Worm (Caenorhabditis elegans) whole organism, L4 larva: ENCODE measurements around the gene arl-3.
A peak's percentile ranks its signal among the peaks of the same experiment; 100 is the strongest.

Experiments used
- F44E2.7 ChIP-seq: fragments of 200-800 bp; sonication (Bioruptor generic); IDR thresholded peaks from 2 replicates; pipeline ENCODE4 v2.1.2; 2022; ENCODE audit warnings: missing genetic modification characterization, missing compliant biosample characterization
- F49E8.2 ChIP-seq: sonication (generic microtip); optimal IDR thresholded peaks from 2 replicates; lab custom pipeline; 2016; ENCODE audit warnings: missing compliant biosample characterization, mild to moderate bottlenecking, missing genetic modification characterization, borderline replicate concordance
- T26A8.4 ChIP-seq: fragments of 200-800 bp; sonication (Bioruptor generic); IDR thresholded peaks from 2 replicates; pipeline ENCODE4 v1.3.6; 2022; ENCODE audit warnings: missing genetic modification characterization, missing compliant biosample characterization
- Y105C5A.15 ChIP-seq: fragments of 200-800 bp; sonication (Bioruptor generic); IDR thresholded peaks from 2 replicates; pipeline ENCODE4 v1.3.6; 2022; ENCODE audit warnings: missing genetic modification characterization, missing compliant biosample characterization
- Y48G9A.11 ChIP-seq: fragments of 200-800 bp; sonication (Bioruptor generic); IDR thresholded peaks from 2 replicates; pipeline ENCODE4 v1.3.6; 2022; ENCODE audit warnings: missing genetic modification reagents, missing genetic modification characterization, missing compliant biosample characterization
- Y75B8A.6 ChIP-seq: fragments of 200-800 bp; sonication (Bioruptor generic); IDR thresholded peaks from 2 replicates; pipeline ENCODE4 v1.3.6; 2022; ENCODE audit warnings: missing genetic modification reagents, missing genetic modification characterization, missing compliant biosample characterization
- aha-1 ChIP-seq: fragments of 150-350 bp; peaks from one replicate; lab custom pipeline; 2014; ENCODE audit warnings: missing biosample characterization, missing genetic modification characterization
- arid-1 ChIP-seq: fragments of 200-800 bp; sonication (Bioruptor generic); conservative IDR thresholded peaks from 2 replicates; pipeline ENCODE4 v1.3.6; 2022; ENCODE audit warnings: missing genetic modification reagents, missing genetic modification characterization, missing compliant biosample characterization
- ceh-32 ChIP-seq: sonication (generic microtip); optimal IDR thresholded peaks from 2 replicates; lab custom pipeline; 2016; ENCODE audit warnings: mild to moderate bottlenecking, missing genetic modification characterization, missing compliant biosample characterization; ENCODE audit not compliant: poor library complexity
- ceh-44 ChIP-seq: fragments of 200-800 bp; sonication (Bioruptor generic); IDR thresholded peaks from 2 replicates; pipeline ENCODE4 v1.3.6; 2022; ENCODE audit warnings: missing genetic modification reagents, missing genetic modification characterization, missing compliant biosample characterization
- ceh-62 ChIP-seq: sonication (generic microtip); optimal IDR thresholded peaks from 2 replicates; lab custom pipeline; 2017; ENCODE audit warnings: missing biosample characterization, missing genetic modification characterization
- ces-1 ChIP-seq: fragments of 150-350 bp; sonication (generic microtip); optimal IDR thresholded peaks from 4 replicates; lab custom pipeline; 2014; ENCODE audit warnings: missing biosample characterization, missing genetic modification reagents, missing genetic modification characterization
- ctbp-1 ChIP-seq: fragments of 200-800 bp; sonication (Bioruptor generic); IDR thresholded peaks from 2 replicates; pipeline ENCODE4 v1.3.6; 2022; ENCODE audit warnings: missing genetic modification reagents, missing genetic modification characterization, missing compliant biosample characterization
- daf-16 ChIP-seq, 3 experiments: sonication (generic microtip); optimal IDR thresholded peaks; 2 replicates each; lab custom pipeline; 2016 to 2017; ENCODE audit warnings: missing genetic modification characterization in 3 of 3, missing genetic modification reagents in 3 of 3, mild to moderate bottlenecking in 2 of 3, missing compliant biosample characterization in 2 of 3, missing biosample characterization in 1 of 3, moderate library complexity in 1 of 3
- daf-19 ChIP-seq: fragments of 200-800 bp; sonication (Bioruptor generic); conservative IDR thresholded peaks from 2 replicates; pipeline ENCODE4 v1.3.6; 2022; ENCODE audit warnings: missing genetic modification characterization, missing compliant biosample characterization
- duxl-1 ChIP-seq: sonication (generic microtip); optimal IDR thresholded peaks from 2 replicates; lab custom pipeline; 2016; ENCODE audit warnings: mild to moderate bottlenecking, missing genetic modification characterization, moderate library complexity, missing compliant biosample characterization; ENCODE audit not compliant: poor library complexity
- dve-1 ChIP-seq: sonication (generic microtip); optimal IDR thresholded peaks from 2 replicates; lab custom pipeline; 2017; ENCODE audit warnings: antibody characterized with exemption, mild to moderate bottlenecking, missing genetic modification characterization, missing compliant biosample characterization; ENCODE audit not compliant: insufficient read depth
- fkh-10 ChIP-seq: fragments of 150-350 bp; optimal IDR thresholded peaks from 2 replicates; lab custom pipeline; 2014; ENCODE audit warnings: missing biosample characterization, missing genetic modification reagents, missing genetic modification characterization
- fos-1 ChIP-seq: fragments of 150-350 bp; optimal IDR thresholded peaks from 2 replicates; lab custom pipeline; 2014; ENCODE audit warnings: missing biosample characterization, missing genetic modification characterization
- gei-8 ChIP-seq: fragments of 200-800 bp; sonication (Bioruptor generic); optimal IDR thresholded peaks from 2 replicates; lab custom pipeline; 2018; ENCODE audit warnings: mild to moderate bottlenecking, missing genetic modification characterization, missing compliant biosample characterization
- hlh-30 ChIP-seq: sonication (generic microtip); optimal IDR thresholded peaks from 2 replicates; lab custom pipeline; 2017; ENCODE audit warnings: antibody characterized with exemption, mild to moderate bottlenecking, missing genetic modification characterization, missing compliant biosample characterization; ENCODE audit not compliant: insufficient read depth
- hmg-1.1 ChIP-seq: fragments of 200-800 bp; sonication (Bioruptor generic); IDR thresholded peaks from 2 replicates; pipeline ENCODE4 v1.3.6; 2022; ENCODE audit warnings: missing genetic modification reagents, missing genetic modification characterization, missing compliant biosample characterization
- lim-7 ChIP-seq: fragments of 200-800 bp; sonication (Bioruptor generic); IDR thresholded peaks from 2 replicates; pipeline ENCODE4 v1.3.6; 2022; ENCODE audit warnings: missing genetic modification characterization, missing compliant biosample characterization
- lin-15B ChIP-seq: fragments of 150-350 bp; sonication (generic microtip); optimal IDR thresholded peaks from 3 replicates; lab custom pipeline; 2014; ENCODE audit warnings: missing biosample characterization, missing genetic modification characterization
- lin-29 ChIP-seq: fragments of 200-800 bp; sonication (Bioruptor generic); IDR thresholded peaks from 2 replicates; pipeline ENCODE4 v1.3.6; 2022; ENCODE audit warnings: missing genetic modification reagents, missing genetic modification characterization, missing compliant biosample characterization
- lsy-2 ChIP-seq, 2 experiments: fragments of 150-350 bp in 1 of 2; sonication (generic microtip) in 1 of 2; optimal IDR thresholded peaks; 2 replicates each; lab custom pipeline; 2014 to 2017; ENCODE audit warnings: missing biosample characterization in 2 of 2, missing genetic modification characterization in 2 of 2
- madf-5 ChIP-seq, 2 experiments: fragments of 200-800 bp; sonication (Bioruptor generic); IDR thresholded peaks; 2 replicates each; pipeline ENCODE4 v1.3.6; 2022; ENCODE audit warnings: missing compliant biosample characterization in 2 of 2, missing genetic modification characterization in 2 of 2
- madf-9 ChIP-seq: fragments of 200-800 bp; sonication (Bioruptor generic); conservative IDR thresholded peaks from 2 replicates; pipeline ENCODE4 v1.3.6; 2022; ENCODE audit warnings: missing genetic modification reagents, missing genetic modification characterization, missing compliant biosample characterization
- mdl-1 ChIP-seq, 2 experiments: fragments of 150-350 bp in 1 of 2; sonication (generic microtip) in 1 of 2; optimal IDR thresholded peaks; 2 replicates each; lab custom pipeline; 2014 to 2017; ENCODE audit warnings: missing biosample characterization in 2 of 2, missing genetic modification characterization in 2 of 2
- mdt-29 ChIP-seq: fragments of 200-800 bp; sonication (Bioruptor generic); IDR thresholded peaks from 2 replicates; pipeline ENCODE4 v1.3.6; 2022; ENCODE audit warnings: missing genetic modification reagents, missing genetic modification characterization, missing compliant biosample characterization
- mxl-3 ChIP-seq: fragments of 200-800 bp; sonication (Bioruptor generic); optimal IDR thresholded peaks from 2 replicates; lab custom pipeline; 2018; ENCODE audit warnings: mild to moderate bottlenecking, missing genetic modification characterization, missing compliant biosample characterization
- nhr-10 ChIP-seq: fragments of 150-350 bp; optimal IDR thresholded peaks from 2 replicates; lab custom pipeline; 2014; ENCODE audit warnings: missing biosample characterization, missing genetic modification characterization
- nhr-102 ChIP-seq: sonication (generic microtip); optimal IDR thresholded peaks from 2 replicates; lab custom pipeline; 2016; ENCODE audit warnings: mild to moderate bottlenecking, missing genetic modification characterization, moderate library complexity, missing compliant biosample characterization
- nhr-11 ChIP-seq: fragments of 150-350 bp; optimal IDR thresholded peaks from 2 replicates; lab custom pipeline; 2014; ENCODE audit warnings: missing biosample characterization, missing genetic modification characterization
- nhr-111 ChIP-seq: fragments of 200-800 bp; sonication (Bioruptor generic); optimal IDR thresholded peaks from 2 replicates; lab custom pipeline; 2018; ENCODE audit warnings: mild to moderate bottlenecking, missing genetic modification characterization, missing compliant biosample characterization
- nhr-237 ChIP-seq: sonication (generic microtip); optimal IDR thresholded peaks from 2 replicates; lab custom pipeline; 2017; ENCODE audit warnings: missing biosample characterization, missing genetic modification characterization
- nhr-28 ChIP-seq: fragments of 150-350 bp; optimal IDR thresholded peaks from 2 replicates; lab custom pipeline; 2014; ENCODE audit warnings: missing biosample characterization, missing genetic modification characterization
- nhr-41 ChIP-seq: fragments of 200-800 bp; sonication (Bioruptor generic); IDR thresholded peaks from 2 replicates; pipeline ENCODE4 v1.3.6; 2022; ENCODE audit warnings: missing genetic modification reagents, missing genetic modification characterization, missing compliant biosample characterization
- nhr-76 ChIP-seq: fragments of 150-350 bp; optimal IDR thresholded peaks from 2 replicates; lab custom pipeline; 2014; ENCODE audit warnings: missing biosample characterization, missing genetic modification characterization
- pha-4 ChIP-seq, 2 experiments: fragments of 150-350 bp in 1 of 2; fragments of 200-800 bp in 1 of 2; sonication (Bioruptor generic) in 1 of 2; IDR thresholded peaks in 1 of 2; optimal IDR thresholded peaks in 1 of 2; 2 replicates each; pipeline versions ENCODE4 v1.3.6 to Lab custom; 2014 to 2022; ENCODE audit warnings: missing genetic modification characterization in 2 of 2, missing genetic modification reagents in 2 of 2, missing biosample characterization in 1 of 2, missing compliant biosample characterization in 1 of 2
- rbr-2 ChIP-seq: sonication (generic microtip); optimal IDR thresholded peaks from 2 replicates; lab custom pipeline; 2016; ENCODE audit warnings: missing genotype, missing genetic modification characterization, missing compliant biosample characterization
- snpc-4 ChIP-seq: fragments of 150-350 bp; optimal IDR thresholded peaks from 2 replicates; lab custom pipeline; 2014; ENCODE audit warnings: missing biosample characterization, missing genetic modification characterization
- spr-1 ChIP-seq: sonication (generic microtip); optimal IDR thresholded peaks from 2 replicates; lab custom pipeline; 2016; ENCODE audit warnings: mild to moderate bottlenecking, missing genetic modification characterization, missing compliant biosample characterization
- spr-3 ChIP-seq: fragments of 200-800 bp; sonication (Bioruptor generic); optimal IDR thresholded peaks from 2 replicates; lab custom pipeline; 2018; ENCODE audit warnings: mild to moderate bottlenecking, missing genetic modification characterization, missing compliant biosample characterization
- unc-130 ChIP-seq: sonication (generic microtip); optimal IDR thresholded peaks from 2 replicates; lab custom pipeline; 2016; ENCODE audit warnings: missing genetic modification reagents, missing genetic modification characterization, missing compliant biosample characterization
- unc-39 ChIP-seq: sonication (generic microtip); optimal IDR thresholded peaks from 2 replicates; lab custom pipeline; 2017; ENCODE audit warnings: missing biosample characterization, missing genetic modification characterization
- unc-62 ChIP-seq, 3 experiments: fragments of 150-350 bp in 1 of 3; sonication (generic microtip); optimal IDR thresholded peaks in 2 of 3; peaks in 1 of 3; 1 replicate in 1 of 3; 2 replicates in 2 of 3; lab custom pipeline; 2014 to 2017; ENCODE audit warnings: missing biosample characterization in 3 of 3, missing genetic modification characterization in 3 of 3, missing genetic modification reagents in 3 of 3, missing genotype in 1 of 3
- zfp-2 ChIP-seq: sonication (generic microtip); optimal IDR thresholded peaks from 2 replicates; lab custom pipeline; 2016; ENCODE audit warnings: mild to moderate bottlenecking, missing genetic modification characterization, missing compliant biosample characterization
- zip-11 ChIP-seq: fragments of 200-800 bp; sonication (Bioruptor generic); IDR thresholded peaks from 2 replicates; pipeline ENCODE4 v1.3.6; 2022; ENCODE audit warnings: missing genetic modification characterization, missing compliant biosample characterization
- zip-2 ChIP-seq: fragments of 150-350 bp; optimal IDR thresholded peaks from 2 replicates; lab custom pipeline; 2014; ENCODE audit warnings: missing biosample characterization, missing genetic modification characterization

Gene arl-3

DNA sequence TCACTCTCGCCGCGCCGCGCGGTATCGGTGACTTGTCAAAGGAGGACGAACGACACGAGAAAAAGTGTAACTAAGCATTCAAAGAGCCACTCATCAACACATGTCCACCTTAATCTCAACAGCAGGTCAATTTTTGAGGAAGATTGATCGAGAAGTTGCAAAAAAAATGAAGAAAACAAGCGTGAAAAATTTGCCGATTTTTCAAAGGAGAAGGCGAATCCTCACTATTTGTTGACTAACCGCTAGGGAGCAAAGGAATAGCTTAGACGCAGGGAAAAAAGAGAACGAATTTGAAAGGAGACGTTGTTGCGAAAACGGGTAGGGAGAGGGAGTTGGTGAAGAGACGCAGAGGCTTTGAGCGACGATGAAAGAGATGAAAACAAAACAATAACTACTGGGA is 39.0 kb downstream of the arl-3 start:
- TF ChIP-seq ctbp-1 (GFP tag; lab: Robert Waterston, UW) (no peak), zip-2 (no peak), fos-1 (no peak), ceh-62 (tag; lab: Kevin White, UChicago) (no peak), T26A8.4 (GFP tag; lab: Robert Waterston, UW) (no peak), Y48G9A.11 (no peak), zip-11 (GFP tag; lab: Robert Waterston, UW) (no peak), hmg-1.1 (GFP tag; lab: Robert Waterston, UW) (peak; percentile 73), mxl-3 (peak; percentile 36), aha-1 (tag; lab: Kevin White, UChicago) (peak; percentile 1), daf-19 (no peak), rbr-2 (peak; percentile 50), gei-8 (GFP tag; lab: Kevin White, UChicago) (no peak), unc-62 (GFP tag; optimal IDR thresholded peaks at IDR 0.05 in 1 of 2; lab: Kevin White, UChicago) (peak in 1 of 2 experiments; percentile 75), unc-62 (tag; optimal IDR thresholded peaks at IDR 0.05; lab: Kevin White, UChicago) (no peak), pha-4 (GFP tag; IDR thresholded peaks at IDR 0.05; lab: Robert Waterston, UW) (no peak), pha-4 (tag; optimal IDR thresholded peaks at IDR 0.05; lab: Kevin White, UChicago) (no peak), daf-16 (GFP tag; optimal IDR thresholded peaks at IDR 0.05; lab: Kevin White, UChicago) (peak in 1 of 2 experiments; percentile 91), daf-16 (tag; optimal IDR thresholded peaks at IDR 0.05; lab: Kevin White, UChicago) (no peak), zfp-2 (no peak), arid-1 (no peak), lin-15B (tag; lab: Kevin White, UChicago) (no peak), snpc-4 (no peak), nhr-76 (tag; lab: Kevin White, UChicago) (no peak), lsy-2 (tag; optimal IDR thresholded peaks at IDR 0.05; lab: Kevin White, UChicago) (peak in 1 of 2 experiments; percentile 52), ces-1 (GFP tag; lab: Kevin White, UChicago) (no peak), dve-1 (tag; lab: Kevin White, UChicago) (no peak), madf-5 (GFP tag; IDR thresholded peaks at IDR 0.05; lab: Robert Waterston, UW) (no peak), nhr-28 (tag; lab: Kevin White, UChicago) (peak; percentile 8), Y75B8A.6 (GFP tag; lab: Robert Waterston, UW) (no peak), duxl-1 (tag; lab: Kevin White, UChicago) (no peak), F49E8.2 (tag; lab: Kevin White, UChicago) (no peak), mdt-29 (GFP tag; lab: Robert Waterston, UW) (no peak), spr-3 (no peak), fkh-10 (no peak), unc-130 (GFP tag; lab: Kevin White, UChicago) (no peak), lin-29 (GFP tag; lab: Robert Waterston, UW) (no peak), ceh-32 (tag; lab: Kevin White, UChicago) (no peak), nhr-41 (GFP tag; lab: Robert Waterston, UW) (no peak), nhr-111 (GFP tag; lab: Kevin White, UChicago) (no peak), nhr-102 (tag; lab: Kevin White, UChicago) (no peak), madf-9 (GFP tag; lab: Robert Waterston, UW) (no peak), spr-1 (no peak), F44E2.7 (GFP tag; lab: Robert Waterston, UW) (no peak), Y105C5A.15 (GFP tag; lab: Robert Waterston, UW) (no peak), ceh-44 (GFP tag; lab: Robert Waterston, UW) (no peak), hlh-30 (tag; lab: Kevin White, UChicago) (peak; percentile 8), mdl-1 (tag; optimal IDR thresholded peaks at IDR 0.05; lab: Kevin White, UChicago) (peak in 1 of 2 experiments; percentile 54), lim-7 (GFP tag; lab: Robert Waterston, UW) (no peak), nhr-10 (no peak), unc-39 (no peak), nhr-237 (tag; lab: Kevin White, UChicago) (no peak), nhr-11 (peak; percentile 59)
